Fruit fly (Drosophila melanogaster) whole organism, prepupa: ENCODE measurements around the gene CG10713.

Experiments
- Blimp-1 ChIP-seq: fragments of 200-800 bp; sonication (Bioruptor generic); optimal IDR thresholded peaks from 3 replicates; lab custom pipeline; 2017; ENCODE audit warnings: missing biosample characterization, missing genetic modification characterization, mild to moderate bottlenecking, moderate library complexity, missing genetic modification reagents
- CG10631 ChIP-seq: fragments of 200-800 bp; sonication (Bioruptor generic); optimal IDR thresholded peaks from 2 replicates; lab custom pipeline; 2016; ENCODE audit warnings: missing biosample characterization, missing genetic modification characterization
- CG10669 ChIP-seq: fragments of 200-800 bp; sonication (Bioruptor generic); optimal IDR thresholded peaks from 3 replicates; lab custom pipeline; 2018; ENCODE audit warnings: missing biosample characterization, mild to moderate bottlenecking, missing genetic modification characterization, moderate library complexity
- CG11902 ChIP-seq: fragments of 200-800 bp; sonication (Bioruptor generic); optimal IDR thresholded peaks from 3 replicates; lab custom pipeline; 2016; ENCODE audit warnings: missing biosample characterization, missing genetic modification characterization
- CG1621 ChIP-seq: fragments of 200-800 bp; sonication (Bioruptor generic); optimal IDR thresholded peaks from 3 replicates; lab custom pipeline; 2018; ENCODE audit warnings: missing biosample characterization, mild to moderate bottlenecking, missing genetic modification characterization
- CG16779 ChIP-seq: fragments of 200-800 bp; sonication (Bioruptor generic); optimal IDR thresholded peaks from 3 replicates; lab custom pipeline; 2017; ENCODE audit warnings: missing biosample characterization, mild to moderate bottlenecking, missing genetic modification characterization
- CG3032 ChIP-seq: fragments of 200-800 bp; optimal IDR thresholded peaks from 2 replicates; lab custom pipeline; 2019; ENCODE audit warnings: missing biosample characterization, mild to moderate bottlenecking, missing genetic modification characterization, moderate library complexity
- CG31627 ChIP-seq: fragments of 200-800 bp; sonication (Bioruptor generic); optimal IDR thresholded peaks from 3 replicates; lab custom pipeline; 2016; ENCODE audit warnings: missing biosample characterization, missing genetic modification characterization
- CG34406 ChIP-seq: fragments of 200-800 bp; sonication (Bioruptor generic); optimal IDR thresholded peaks from 3 replicates; lab custom pipeline; 2016; ENCODE audit warnings: missing biosample characterization, missing genetic modification characterization
- CG6163 ChIP-seq: fragments of 200-800 bp; sonication (Bioruptor generic); IDR thresholded peaks from 3 replicates; pipeline ENCODE4 v1.3.6; 2022; ENCODE audit warnings: missing biosample characterization, missing genetic modification characterization
- CG6276 ChIP-seq: fragments of 200-800 bp; sonication (Bioruptor generic); optimal IDR thresholded peaks from 2 replicates; lab custom pipeline; 2017; ENCODE audit warnings: missing biosample characterization, mild to moderate bottlenecking, missing genetic modification characterization
- CG6792 ChIP-seq: fragments of 200-800 bp; sonication (Bioruptor generic); optimal IDR thresholded peaks from 3 replicates; lab custom pipeline; 2016; ENCODE audit warnings: missing biosample characterization, missing genetic modification characterization
- CG6808 ChIP-seq: fragments of 200-800 bp; sonication (Bioruptor generic); optimal IDR thresholded peaks from 3 replicates; lab custom pipeline; 2017; ENCODE audit warnings: missing biosample characterization, missing genetic modification characterization, mild to moderate bottlenecking, moderate library complexity, missing genetic modification reagents
- CG6854 ChIP-seq: fragments of 200-800 bp; sonication (Bioruptor generic); optimal IDR thresholded peaks from 2 replicates; lab custom pipeline; 2017; ENCODE audit warnings: missing biosample characterization, mild to moderate bottlenecking, missing genetic modification characterization
- CG7368 ChIP-seq: fragments of 200-800 bp; sonication (Bioruptor generic); optimal IDR thresholded peaks from 3 replicates; lab custom pipeline; 2016; ENCODE audit warnings: missing biosample characterization, missing genetic modification characterization
- CG8319 ChIP-seq: fragments of 200-800 bp; sonication (Bioruptor generic); optimal IDR thresholded peaks from 3 replicates; lab custom pipeline; 2016; ENCODE audit warnings: missing biosample characterization, missing genetic modification characterization
- CG8632 ChIP-seq: fragments of 200-800 bp; sonication (Bioruptor generic); optimal IDR thresholded peaks from 3 replicates; lab custom pipeline; 2016; ENCODE audit warnings: missing biosample characterization, missing genetic modification characterization
- Eip75B ChIP-seq: fragments of 200-800 bp; sonication (Bioruptor generic); optimal IDR thresholded peaks from 3 replicates; lab custom pipeline; 2016; ENCODE audit warnings: missing biosample characterization, missing genetic modification characterization
- Eip78C ChIP-seq: fragments of 200-800 bp; sonication (Bioruptor generic); peaks from one replicate; lab custom pipeline; 2016; ENCODE audit warnings: missing biosample characterization, missing genetic modification characterization
- Ets21C ChIP-seq: fragments of 200-800 bp; sonication (Bioruptor generic); optimal IDR thresholded peaks from 3 replicates; lab custom pipeline; 2016; ENCODE audit warnings: missing biosample characterization, missing genetic modification characterization
- Ets96B ChIP-seq: fragments of 200-800 bp; optimal IDR thresholded peaks from 2 replicates; lab custom pipeline; 2019; ENCODE audit warnings: missing biosample characterization, mild to moderate bottlenecking, missing genetic modification characterization, moderate library complexity
- Gug ChIP-seq: fragments of 200-800 bp; sonication (Bioruptor generic); IDR thresholded peaks from 2 replicates; pipeline ENCODE4 v1.3.6; 2022; ENCODE audit warnings: missing biosample characterization, missing genetic modification characterization
- Hr39 ChIP-seq: fragments of 200-800 bp; sonication (Bioruptor generic); optimal IDR thresholded peaks from 2 replicates; lab custom pipeline; 2016; ENCODE audit warnings: missing biosample characterization, missing genetic modification characterization
- Hr4 ChIP-seq: fragments of 200-800 bp; sonication (Bioruptor generic); optimal IDR thresholded peaks from 3 replicates; lab custom pipeline; 2016; ENCODE audit warnings: missing biosample characterization, missing genetic modification characterization
- Met ChIP-seq: fragments of 200-800 bp; sonication (Bioruptor generic); optimal IDR thresholded peaks from 3 replicates; lab custom pipeline; 2016; ENCODE audit warnings: missing biosample characterization, missing genetic modification characterization
- Smox ChIP-seq: fragments of 200-800 bp; sonication (Bioruptor generic); optimal IDR thresholded peaks from 3 replicates; lab custom pipeline; 2016; ENCODE audit warnings: missing biosample characterization, missing genetic modification characterization
- Sox102F ChIP-seq: fragments of 200-800 bp; sonication (Bioruptor generic); optimal IDR thresholded peaks from 2 replicates; lab custom pipeline; 2016; ENCODE audit warnings: missing biosample characterization, mild to moderate bottlenecking, missing genetic modification characterization
- Sox14 ChIP-seq: fragments of 200-800 bp; sonication (Bioruptor generic); optimal IDR thresholded peaks from 3 replicates; lab custom pipeline; 2016; ENCODE audit warnings: missing biosample characterization, missing genetic modification characterization
- Sox15 ChIP-seq: fragments of 200-800 bp; sonication (Bioruptor generic); optimal IDR thresholded peaks from 3 replicates; lab custom pipeline; 2016; ENCODE audit warnings: missing biosample characterization, missing genetic modification characterization
- achi ChIP-seq: fragments of 200-800 bp; sonication (Bioruptor generic); optimal IDR thresholded peaks from 3 replicates; lab custom pipeline; 2016; ENCODE audit warnings: missing biosample characterization, missing genetic modification characterization
- acj6 ChIP-seq: fragments of 200-800 bp; sonication (Bioruptor generic); optimal IDR thresholded peaks from 3 replicates; lab custom pipeline; 2016; ENCODE audit warnings: missing biosample characterization, missing genetic modification characterization
- cyc ChIP-seq: fragments of 200-800 bp; sonication (Bioruptor generic); optimal IDR thresholded peaks from 3 replicates; lab custom pipeline; 2016; ENCODE audit warnings: missing biosample characterization, missing genetic modification characterization
- eg ChIP-seq: fragments of 200-800 bp; sonication (Bioruptor generic); IDR thresholded peaks from 3 replicates; pipeline ENCODE4 v1.3.6; 2022; ENCODE audit warnings: missing biosample characterization, missing genetic modification characterization
- fd59A ChIP-seq: fragments of 200-800 bp; sonication (Bioruptor generic); optimal IDR thresholded peaks from 2 replicates; lab custom pipeline; 2017; ENCODE audit warnings: missing biosample characterization, mild to moderate bottlenecking, missing genetic modification characterization, missing genetic modification reagents
- fkh ChIP-seq: fragments of 200-800 bp; sonication (Bioruptor generic); optimal IDR thresholded peaks from 3 replicates; lab custom pipeline; 2017; ENCODE audit warnings: missing biosample characterization, mild to moderate bottlenecking, missing genetic modification characterization, moderate library complexity
- lz ChIP-seq: fragments of 200-800 bp; sonication (Bioruptor generic); optimal IDR thresholded peaks from 3 replicates; lab custom pipeline; 2016; ENCODE audit warnings: missing biosample characterization, missing genetic modification characterization
- salr ChIP-seq, 2 experiments: fragments of 200-800 bp; sonication (Bioruptor generic); optimal IDR thresholded peaks; 3 replicates each; lab custom pipeline; 2016 to 2018; ENCODE audit warnings: missing biosample characterization in 2 of 2, missing genetic modification characterization in 2 of 2, mild to moderate bottlenecking in 1 of 2
- spab ChIP-seq: fragments of 200-800 bp; sonication (Bioruptor generic); optimal IDR thresholded peaks from 2 replicates; lab custom pipeline; 2017; ENCODE audit warnings: missing biosample characterization, mild to moderate bottlenecking, missing genetic modification characterization, missing genetic modification reagents
- ss ChIP-seq, 2 experiments: fragments of 200-800 bp; sonication (Bioruptor generic); optimal IDR thresholded peaks; 2 replicates in 1 of 2; 3 replicates in 1 of 2; lab custom pipeline; 2017 to 2018; ENCODE audit warnings: mild to moderate bottlenecking in 2 of 2, missing biosample characterization in 2 of 2, missing genetic modification characterization in 2 of 2, moderate library complexity in 1 of 2
- svp ChIP-seq: fragments of 200-800 bp; sonication (Bioruptor generic); peaks from one replicate; lab custom pipeline; 2016; ENCODE audit warnings: missing biosample characterization, missing genetic modification characterization
- topi ChIP-seq: fragments of 200-800 bp; sonication (Bioruptor generic); optimal IDR thresholded peaks from 3 replicates; lab custom pipeline; 2016; ENCODE audit warnings: missing biosample characterization, missing genetic modification characterization
- vri ChIP-seq: fragments of 200-800 bp; sonication (Bioruptor generic); optimal IDR thresholded peaks from 3 replicates; lab custom pipeline; 2016; ENCODE audit warnings: missing biosample characterization, mild to moderate bottlenecking, missing genetic modification characterization

Gene CG10713

dm6 chr3L:13397656-13398055, 37.4 kb downstream of the CG10713 start:
- TF ChIP-seq Met (GFP tag; lab: Kevin White, UChicago) = no peak
- TF ChIP-seq CG10669 (GFP tag; lab: Kevin White, UChicago) = no peak
- peak; percentile 72 for TF ChIP-seq fkh (GFP tag; lab: Kevin White, UChicago)
- TF ChIP-seq, all 60 proteins: peak for 1

DNA sequence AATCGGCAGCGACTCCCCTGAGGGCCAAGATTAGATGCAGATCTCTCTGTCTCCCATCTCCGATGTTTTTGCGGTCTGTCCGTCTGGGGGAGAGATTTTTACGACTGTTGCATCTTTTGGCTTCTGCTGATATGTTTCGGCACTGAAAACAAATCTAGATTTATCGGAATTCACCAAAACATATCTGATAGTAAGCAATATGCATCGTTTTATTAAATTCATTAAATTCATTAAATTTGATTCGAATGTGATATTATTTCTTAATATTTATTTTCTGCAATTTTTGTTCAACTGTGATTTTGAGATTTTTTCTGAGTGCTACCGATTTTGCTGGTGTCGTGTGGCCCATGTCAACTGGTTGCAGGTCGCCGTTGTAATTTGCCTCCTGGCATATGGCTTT, 41.5 kb downstream of the CG10713 start:
- peak; percentile 21 for TF ChIP-seq CG8319 (GFP tag; lab: Kevin White, UChicago)
- TF ChIP-seq acj6 (GFP tag; lab: Kevin White, UChicago) = peak; percentile 30
- TF ChIP-seq CG6792 = peak; percentile 46
- peak; percentile 37 for TF ChIP-seq CG11902
- TF ChIP-seq Ets21C (GFP tag; lab: Kevin White, UChicago) = no peak
- no peak for TF ChIP-seq Met (GFP tag; lab: Kevin White, UChicago)
- no peak for TF ChIP-seq CG6276 (GFP tag; lab: Kevin White, UChicago)
- TF ChIP-seq spab (GFP tag; lab: Kevin White, UChicago) = peak; percentile 9
- peak; percentile 74 for TF ChIP-seq svp (GFP tag; lab: Kevin White, UChicago)
- peak; percentile 28 for TF ChIP-seq CG6808
- peak; percentile 42 for TF ChIP-seq lz
- TF ChIP-seq topi (GFP tag; lab: Kevin White, UChicago) = peak; percentile 58
- peak; percentile 51 for TF ChIP-seq CG8632 (GFP tag; lab: Kevin White, UChicago)
- TF ChIP-seq CG3032 = no peak
- peak; percentile 55 for TF ChIP-seq cyc (GFP tag; lab: Kevin White, UChicago)
- no peak for TF ChIP-seq Sox15
- peak; percentile 11 for TF ChIP-seq Blimp-1 (GFP tag; lab: Kevin White, UChicago)
- TF ChIP-seq Smox = peak; percentile 19
- peak; percentile 19 for TF ChIP-seq CG6854
- TF ChIP-seq CG34406 (GFP tag; lab: Kevin White, UChicago) = peak; percentile 59
- TF ChIP-seq CG31627 (GFP tag; lab: Kevin White, UChicago) = peak; percentile 21
- TF ChIP-seq achi (GFP tag; lab: Kevin White, UChicago) = peak; percentile 29
- TF ChIP-seq fd59A = no peak
- TF ChIP-seq Eip78C (GFP tag; lab: Kevin White, UChicago) = peak; percentile 88
- TF ChIP-seq, all 60 proteins: peak for 18

dm6 chr3L:13389834-13390233, 45.2 kb downstream of the CG10713 start, which contains the start of gene Poc1:
Gene Poc1, minus strand, starts transcription at chr3L:13390006.
- TF ChIP-seq Sox15 = no peak
- TF ChIP-seq svp (GFP tag; lab: Kevin White, UChicago) = peak; percentile 22

DNA sequence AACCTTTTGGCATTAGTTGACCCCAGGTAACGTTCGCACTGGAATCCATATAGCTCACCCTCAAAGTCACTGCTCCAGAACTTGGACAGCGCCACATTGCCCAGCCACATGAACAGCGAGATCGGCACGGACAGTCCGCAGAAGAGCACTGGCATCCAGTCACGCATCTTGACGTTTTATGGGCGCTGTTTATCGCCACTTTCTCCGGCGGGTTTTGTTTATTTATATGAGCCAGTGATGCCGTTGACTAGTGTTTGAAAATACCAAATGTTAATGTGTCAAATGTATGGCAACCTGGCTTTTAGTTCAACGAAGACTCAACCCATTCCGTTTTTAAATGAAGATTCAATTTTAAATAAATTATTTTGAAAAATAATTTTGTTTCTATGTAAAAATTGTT, 47.4 kb downstream of the CG10713 start, which contains the start of gene CG10171:
Gene CG10171 (minus strand): TSS at position 300 of the 400 bp plus-strand sequence.
- TF ChIP-seq spab (GFP tag; lab: Kevin White, UChicago) (no peak), vri (GFP tag; lab: Kevin White, UChicago) (no peak), CG7368 (no peak), CG6808 (peak; percentile 81), achi (GFP tag; lab: Kevin White, UChicago) (no peak), ss (GFP tag; optimal IDR thresholded peaks at IDR 0.05; lab: Kevin White, UChicago) (no peak), Gug (GFP tag; lab: Robert Waterston, UW) (no peak), salr (GFP tag; optimal IDR thresholded peaks at IDR 0.05; lab: Kevin White, UChicago) (no peak), Sox14 (GFP tag; lab: Kevin White, UChicago) (no peak), Ets96B (tag; lab: Kevin White, UChicago) (no peak), fkh (GFP tag; lab: Kevin White, UChicago) (peak; percentile 95), Hr4 (GFP tag; lab: Kevin White, UChicago) (no peak), Eip75B (GFP tag; lab: Kevin White, UChicago) (no peak), Hr39 (GFP tag; lab: Kevin White, UChicago) (no peak), CG10631 (GFP tag; lab: Kevin White, UChicago) (no peak), Sox102F (GFP tag; lab: Kevin White, UChicago) (no peak), CG6163 (no peak), CG16779 (tag; lab: Kevin White, UChicago) (no peak), CG3032 (no peak), svp (GFP tag; lab: Kevin White, UChicago) (peak; percentile 88), CG8632 (GFP tag; lab: Kevin White, UChicago) (no peak), CG1621 (peak; percentile 24), eg (GFP tag; lab: Robert Waterston, UW) (no peak)
